Fruit fly (Drosophila melanogaster) whole organism, embryonic: ENCODE data around the gene CG8861.

Experiments used
- B-H2 ChIP-seq: fragments of 200-800 bp; sonication (Bioruptor generic); optimal IDR thresholded peaks from 2 replicates; lab custom pipeline; 2018; ENCODE audit warnings: missing biosample characterization, mild to moderate bottlenecking, missing genetic modification characterization
- CG10274 ChIP-seq: fragments of 200-800 bp; sonication (Bioruptor generic); optimal IDR thresholded peaks from 3 replicates; lab custom pipeline; 2017; ENCODE audit warnings: missing biosample characterization, mild to moderate bottlenecking, missing genetic modification characterization
- CG10959 ChIP-seq: fragments of 200-800 bp; sonication (Bioruptor generic); IDR thresholded peaks from 2 replicates; pipeline ENCODE4 v1.3.6; 2022; ENCODE audit warnings: missing biosample characterization, missing genetic modification characterization
- CG12104 ChIP-seq: fragments of 200-800 bp; sonication (Bioruptor generic); optimal IDR thresholded peaks from 3 replicates; lab custom pipeline; 2016; ENCODE audit warnings: missing biosample characterization, missing genetic modification characterization
- CG12659 ChIP-seq: fragments of 200-800 bp; sonication (Bioruptor generic); optimal IDR thresholded peaks from 3 replicates; lab custom pipeline; 2017; ENCODE audit warnings: mild to moderate bottlenecking, missing biosample characterization, missing genetic modification reagents, missing genetic modification characterization
- CG15269 ChIP-seq: fragments of 200-800 bp; sonication (Bioruptor generic); optimal IDR thresholded peaks from 2 replicates; lab custom pipeline; 2018; ENCODE audit warnings: missing biosample characterization, mild to moderate bottlenecking, missing genetic modification characterization, moderate library complexity
- CG15601 ChIP-seq: fragments of 200-800 bp; sonication (Bioruptor generic); optimal IDR thresholded peaks from 3 replicates; lab custom pipeline; 2019; ENCODE audit warnings: missing biosample characterization, mild to moderate bottlenecking, missing genetic modification characterization, moderate library complexity
- CG17361 ChIP-seq: fragments of 200-800 bp; sonication (Bioruptor generic); IDR thresholded peaks from 3 replicates; pipeline ENCODE4 v1.3.6; 2022; ENCODE audit warnings: missing biosample characterization, missing genetic modification characterization
- CG1792 ChIP-seq: fragments of 200-800 bp; sonication (Bioruptor generic); optimal IDR thresholded peaks from 2 replicates; lab custom pipeline; 2016; ENCODE audit warnings: missing biosample characterization, missing genetic modification characterization
- CG1832 ChIP-seq: fragments of 200-800 bp; sonication (Bioruptor generic); optimal IDR thresholded peaks from 2 replicates; lab custom pipeline; 2017; ENCODE audit warnings: missing biosample characterization, mild to moderate bottlenecking, missing genetic modification characterization, inconsistent platforms
- CG2712 ChIP-seq: fragments of 200-800 bp; optimal IDR thresholded peaks from 3 replicates; lab custom pipeline; 2019; ENCODE audit warnings: missing biosample characterization, mild to moderate bottlenecking, missing genetic modification characterization, moderate library complexity
- CG31224 ChIP-seq: fragments of 200-800 bp; sonication (Bioruptor generic); IDR thresholded peaks from 2 replicates; pipeline ENCODE4 v1.3.6; 2022; ENCODE audit warnings: missing biosample characterization, missing genetic modification characterization
- CG31441 ChIP-seq: fragments of 200-800 bp; sonication (Bioruptor generic); IDR thresholded peaks from 2 replicates; pipeline ENCODE4 v1.3.6; 2022; ENCODE audit warnings: missing biosample characterization, missing genetic modification characterization
- CG32767 ChIP-seq: fragments of 200-800 bp; sonication (Bioruptor generic); IDR thresholded peaks from 2 replicates; pipeline ENCODE4 v1.3.6; 2022; ENCODE audit warnings: missing biosample characterization, missing genetic modification characterization
- CG3847 ChIP-seq: fragments of 200-800 bp; sonication (Bioruptor generic); IDR thresholded peaks from 2 replicates; pipeline ENCODE4 v1.3.6; 2022; ENCODE audit warnings: missing biosample characterization, missing genetic modification characterization
- CG5245 ChIP-seq: fragments of 200-800 bp; sonication (Bioruptor generic); optimal IDR thresholded peaks from 3 replicates; lab custom pipeline; 2016; ENCODE audit warnings: missing biosample characterization, missing genetic modification characterization
- CG6683 ChIP-seq: fragments of 200-800 bp; sonication (Bioruptor generic); optimal IDR thresholded peaks from 2 replicates; lab custom pipeline; 2017; ENCODE audit warnings: missing biosample characterization, mild to moderate bottlenecking, missing genetic modification characterization, missing genetic modification reagents
- CG9437 ChIP-seq: fragments of 200-800 bp; sonication (Bioruptor generic); optimal IDR thresholded peaks from 2 replicates; lab custom pipeline; 2018; ENCODE audit warnings: missing biosample characterization, mild to moderate bottlenecking, missing genetic modification characterization
- Dad ChIP-seq: fragments of 200-800 bp; sonication (Bioruptor generic); optimal IDR thresholded peaks from 3 replicates; lab custom pipeline; 2016; ENCODE audit warnings: missing biosample characterization, missing genetic modification characterization
- Doc2 ChIP-seq: fragments of 200-800 bp; sonication (Bioruptor generic); IDR thresholded peaks from 2 replicates; pipeline ENCODE4 v1.3.6; 2022; ENCODE audit warnings: missing biosample characterization, missing genetic modification characterization
- HLH54F ChIP-seq: fragments of 200-800 bp; sonication (Bioruptor generic); optimal IDR thresholded peaks from 3 replicates; lab custom pipeline; 2016; ENCODE audit warnings: missing biosample characterization, missing genetic modification characterization
- Hr3 ChIP-seq: fragments of 200-800 bp; sonication (Bioruptor generic); optimal IDR thresholded peaks from 3 replicates; lab custom pipeline; 2016; ENCODE audit warnings: missing biosample characterization, missing genetic modification characterization
- Kr ChIP-seq: fragments of 200-800 bp; sonication (Bioruptor generic); optimal IDR thresholded peaks from 2 replicates; lab custom pipeline; 2017; ENCODE audit warnings: missing biosample characterization, mild to moderate bottlenecking, missing genetic modification characterization
- Mrtf ChIP-seq: fragments of 200-800 bp; sonication (Bioruptor generic); IDR thresholded peaks from 3 replicates; pipeline ENCODE4 v1.3.6; 2022; ENCODE audit warnings: missing biosample characterization, missing genetic modification characterization
- NC2β ChIP-seq: fragments of 200-800 bp; sonication (Bioruptor generic); optimal IDR thresholded peaks from 2 replicates; lab custom pipeline; 2016; ENCODE audit warnings: missing biosample characterization, missing genetic modification characterization
- Opbp ChIP-seq: fragments of 200-800 bp; sonication (Bioruptor generic); IDR thresholded peaks from 3 replicates; pipeline ENCODE4 v1.3.6; 2022; ENCODE audit warnings: missing biosample characterization, missing genetic modification characterization; ENCODE audit not compliant: partially characterized antibody
- Rfx ChIP-seq: fragments of 200-800 bp; sonication (Bioruptor generic); IDR thresholded peaks from 2 replicates; pipeline ENCODE4 v1.3.6; 2022; ENCODE audit warnings: missing biosample characterization, missing genetic modification characterization
- Side ChIP-seq: fragments of 200-800 bp; sonication (Bioruptor generic); optimal IDR thresholded peaks from 2 replicates; lab custom pipeline; 2016; ENCODE audit warnings: missing biosample characterization, missing genetic modification characterization
- Six4 ChIP-seq: fragments of 200-800 bp; sonication (Bioruptor generic); optimal IDR thresholded peaks from 2 replicates; lab custom pipeline; 2016; ENCODE audit warnings: missing biosample characterization, missing genetic modification characterization
- ab ChIP-seq: fragments of 200-800 bp; sonication (Bioruptor generic); optimal IDR thresholded peaks from 2 replicates; lab custom pipeline; 2016; ENCODE audit warnings: missing biosample characterization, missing genetic modification characterization
- ap ChIP-seq: fragments of 200-800 bp; sonication (Bioruptor generic); IDR thresholded peaks from 2 replicates; pipeline ENCODE4 v1.3.6; 2022; ENCODE audit warnings: missing biosample characterization, missing genetic modification characterization
- ash1 ChIP-seq: fragments of 200-800 bp; sonication (Bioruptor generic); optimal IDR thresholded peaks from 2 replicates; lab custom pipeline; 2018; ENCODE audit warnings: missing biosample characterization, mild to moderate bottlenecking, missing genetic modification characterization
- crc ChIP-seq: fragments of 200-800 bp; sonication (Bioruptor generic); optimal IDR thresholded peaks from 2 replicates; lab custom pipeline; 2016; ENCODE audit warnings: missing biosample characterization, missing genetic modification characterization
- croc ChIP-seq: fragments of 200-800 bp; sonication (Bioruptor generic); conservative IDR thresholded peaks from 3 replicates; pipeline ENCODE4 v1.3.6; 2022; ENCODE audit warnings: missing biosample characterization, missing genetic modification characterization
- danr ChIP-seq: fragments of 200-800 bp; sonication (Bioruptor generic); IDR thresholded peaks from 2 replicates; pipeline ENCODE4 v1.3.6; 2022; ENCODE audit warnings: missing biosample characterization, missing genetic modification characterization
- exex ChIP-seq: fragments of 200-800 bp; sonication (Bioruptor generic); optimal IDR thresholded peaks from 4 replicates; lab custom pipeline; 2018; ENCODE audit warnings: missing biosample characterization, mild to moderate bottlenecking, missing genetic modification characterization, moderate library complexity
- fd102C ChIP-seq: fragments of 200-800 bp; sonication (Bioruptor generic); optimal IDR thresholded peaks from 2 replicates; lab custom pipeline; 2018; ENCODE audit warnings: missing biosample characterization, mild to moderate bottlenecking, missing genetic modification characterization, moderate library complexity
- grau ChIP-seq: fragments of 200-800 bp; optimal IDR thresholded peaks from 3 replicates; lab custom pipeline; 2019; ENCODE audit warnings: missing biosample characterization, mild to moderate bottlenecking, missing genetic modification characterization, moderate library complexity
- h ChIP-seq: fragments of >200 bp; optimal IDR thresholded peaks from 2 replicates; lab custom pipeline; 2017
- jigr1 ChIP-seq: fragments of 200-800 bp; sonication (Bioruptor generic); IDR thresholded peaks from 3 replicates; pipeline ENCODE4 v1.3.6; 2022; ENCODE audit warnings: missing biosample characterization, missing genetic modification characterization
- lilli ChIP-seq: fragments of 200-800 bp; sonication (Bioruptor generic); optimal IDR thresholded peaks from 3 replicates; lab custom pipeline; 2016; ENCODE audit warnings: missing biosample characterization, missing genetic modification characterization
- lov ChIP-seq, 2 experiments: fragments of 200-800 bp in 1 of 2; fragments of >200 bp in 1 of 2; sonication (Bioruptor generic) in 1 of 2; IDR thresholded peaks in 1 of 2; optimal IDR thresholded peaks in 1 of 2; 2 replicates in 1 of 2; 3 replicates in 1 of 2; pipeline versions ENCODE4 v1.3.6 to Lab custom; 2017 to 2022; ENCODE audit warnings: missing biosample characterization in 1 of 2, missing genetic modification characterization in 1 of 2
- p53 ChIP-seq: fragments of 200-800 bp; sonication (Bioruptor generic); optimal IDR thresholded peaks from 2 replicates; lab custom pipeline; 2016; ENCODE audit warnings: missing biosample characterization, missing genetic modification characterization
- pita ChIP-seq: fragments of 200-800 bp; sonication (Bioruptor generic); optimal IDR thresholded peaks from 2 replicates; lab custom pipeline; 2017; ENCODE audit warnings: missing biosample characterization, mild to moderate bottlenecking, missing genetic modification characterization
- ranshi ChIP-seq: fragments of 200-800 bp; sonication (Bioruptor generic); IDR thresholded peaks from 2 replicates; pipeline ENCODE4 v1.3.6; 2022; ENCODE audit warnings: missing biosample characterization, missing genetic modification characterization
- row ChIP-seq: fragments of 200-800 bp; sonication (Bioruptor generic); IDR thresholded peaks from 3 replicates; pipeline ENCODE4 v1.3.6; 2022; ENCODE audit warnings: missing biosample characterization, missing genetic modification characterization
- sd ChIP-seq: fragments of 200-800 bp; sonication (Bioruptor generic); optimal IDR thresholded peaks from 3 replicates; lab custom pipeline; 2018; ENCODE audit warnings: missing biosample characterization, mild to moderate bottlenecking, missing genetic modification characterization, moderate library complexity
- sens ChIP-seq: fragments of 200-800 bp; sonication (Bioruptor generic); peaks from one replicate; lab custom pipeline; 2016; ENCODE audit warnings: missing biosample characterization, missing genetic modification characterization
- sob ChIP-seq: fragments of 200-800 bp; sonication (Bioruptor generic); IDR thresholded peaks from 2 replicates; pipeline ENCODE4 v1.3.6; 2022; ENCODE audit warnings: missing biosample characterization, missing genetic modification characterization
- ttk ChIP-seq: fragments of 200-800 bp; sonication (Bioruptor generic); IDR thresholded peaks from 2 replicates; pipeline ENCODE4 v2.1.2; 2022; ENCODE audit warnings: missing biosample characterization, missing genetic modification characterization
- tup ChIP-seq: fragments of 200-800 bp; sonication (Bioruptor generic); optimal IDR thresholded peaks from 2 replicates; lab custom pipeline; 2016; ENCODE audit warnings: missing biosample characterization, mild to moderate bottlenecking, missing genetic modification characterization, moderate library complexity
- vfl ChIP-seq: fragments of 200-800 bp; sonication (Bioruptor generic); optimal IDR thresholded peaks from 2 replicates; lab custom pipeline; 2016; ENCODE audit warnings: missing biosample characterization, missing genetic modification characterization
- zfh1 ChIP-seq: fragments of 200-800 bp; sonication (Bioruptor generic); IDR thresholded peaks from 3 replicates; pipeline ENCODE4 v1.3.6; 2022; ENCODE audit warnings: missing biosample characterization, missing genetic modification characterization

CG8861 gene

DNA sequence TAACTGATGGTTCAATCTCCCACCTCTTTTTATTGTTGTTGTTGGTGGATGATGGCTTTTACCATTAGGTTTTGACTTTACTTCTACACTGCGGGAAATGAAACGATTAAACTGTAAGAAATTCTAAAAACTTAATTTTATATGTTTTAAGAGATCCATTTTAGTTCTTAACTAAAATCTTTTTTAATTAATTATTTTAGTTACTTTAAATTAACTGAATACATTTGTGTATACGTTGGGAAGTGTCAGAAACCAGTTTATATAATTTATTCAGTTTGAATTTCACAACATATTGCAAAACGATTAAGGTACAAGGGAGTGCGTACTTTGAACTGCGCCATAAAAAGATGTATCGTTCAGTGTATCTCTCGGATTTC, 25.0 kb upstream of the CG8861 start (continued):
- TF ChIP-seq CG1832 (GFP tag; lab: Kevin White, UChicago) (no peak), CG2712 (tag; lab: Kevin White, UChicago) (peak; percentile 96), CG31441 (no peak), crc (GFP tag; lab: Kevin White, UChicago) (no peak), CG12659 (GFP tag; lab: Kevin White, UChicago) (peak; percentile 91), CG10274 (GFP tag; lab: Kevin White, UChicago) (peak; percentile 54), Six4 (peak; percentile 79), ap (no peak), Doc2 (no peak), CG31224 (GFP tag; lab: Robert Waterston, UW) (no peak), Side (GFP tag; lab: Kevin White, UChicago) (peak; percentile 17), CG6683 (peak; percentile 63), Rfx (GFP tag; lab: Robert Waterston, UW) (no peak), ash1 (no peak), CG17361 (no peak), grau (peak; percentile 89), Dad (GFP tag; lab: Kevin White, UChicago) (no peak), pita (GFP tag; lab: Kevin White, UChicago) (no peak), zfh1 (GFP tag; lab: Robert Waterston, UW) (no peak), fd102C (no peak), row (GFP tag; lab: Robert Waterston, UW) (no peak), ranshi (GFP tag; lab: Robert Waterston, UW) (no peak), Mrtf (GFP tag; lab: Robert Waterston, UW) (no peak), exex (tag; lab: Kevin White, UChicago) (peak; percentile 51), CG32767 (no peak), Hr3 (GFP tag; lab: Kevin White, UChicago) (peak; percentile 84), p53 (GFP tag; lab: Kevin White, UChicago) (no peak), danr (GFP tag; lab: Robert Waterston, UW) (no peak), croc (GFP tag; lab: Robert Waterston, UW) (peak; percentile 65), CG9437 (GFP tag; lab: Kevin White, UChicago) (peak; percentile 87), B-H2 (no peak), lilli (GFP tag; lab: Kevin White, UChicago) (peak; percentile 62), Kr (GFP tag; lab: Kevin White, UChicago) (no peak), Opbp (GFP tag; lab: Robert Waterston, UW) (no peak), CG5245 (GFP tag; lab: Kevin White, UChicago) (peak; percentile 62), sob (GFP tag; lab: Robert Waterston, UW) (no peak), ab (GFP tag; lab: Kevin White, UChicago) (no peak), vfl (GFP tag; lab: Kevin White, UChicago) (peak; percentile 52), sd (tag; lab: Kevin White, UChicago) (no peak), CG1792 (GFP tag; lab: Kevin White, UChicago) (no peak), jigr1 (GFP tag; lab: Robert Waterston, UW) (no peak), ttk (no peak), CG10959 (no peak), CG15269 (tag; lab: Kevin White, UChicago) (peak; percentile 92), sens (GFP tag; lab: Kevin White, UChicago) (peak; percentile 97), CG12104 (GFP tag; lab: Kevin White, UChicago) (peak; percentile 87), tup (GFP tag; lab: Kevin White, UChicago) (peak; percentile 43), HLH54F (GFP tag; lab: Kevin White, UChicago) (peak; percentile 44), lov (optimal IDR thresholded peaks at IDR 0.05; lab: Kevin White, UChicago) (no peak), lov (GFP tag; IDR thresholded peaks at IDR 0.05; lab: Robert Waterston, UW) (no peak), h (lab: Kevin White, UChicago) (no peak), NC2β (GFP tag; lab: Kevin White, UChicago) (peak; percentile 16), CG3847 (GFP tag; lab: Robert Waterston, UW) (no peak), CG15601 (peak; percentile 90)
